Fruit fly (Drosophila melanogaster) whole organism, embryonic: ENCODE results near the gene ND-39.

Experiments
- Ada2b ChIP-seq: fragments of 200-800 bp; sonication (Bioruptor generic); IDR thresholded peaks from 2 replicates; pipeline ENCODE4 v1.3.6; 2022; ENCODE audit warnings: missing biosample characterization, missing genetic modification characterization
- CG10209 ChIP-seq: fragments of 200-800 bp; sonication (Bioruptor generic); optimal IDR thresholded peaks from 3 replicates; lab custom pipeline; 2017; ENCODE audit warnings: missing biosample characterization, mild to moderate bottlenecking, missing genetic modification characterization, missing genetic modification reagents
- CG10565 ChIP-seq: fragments of 200-800 bp; sonication (Bioruptor generic); optimal IDR thresholded peaks from 3 replicates; lab custom pipeline; 2016; ENCODE audit warnings: missing biosample characterization, mild to moderate bottlenecking, missing genetic modification characterization
- CG11560 ChIP-seq: fragments of 200-800 bp; sonication (Bioruptor generic); IDR thresholded peaks from 3 replicates; pipeline ENCODE4 v1.3.6; 2022; ENCODE audit warnings: missing biosample characterization, missing genetic modification characterization
- CG1233 ChIP-seq: fragments of 200-800 bp; sonication (Bioruptor generic); optimal IDR thresholded peaks from 4 replicates; lab custom pipeline; 2018; ENCODE audit warnings: missing biosample characterization, mild to moderate bottlenecking, missing genetic modification characterization
- CG14050 ChIP-seq: fragments of 200-800 bp; sonication (Bioruptor generic); IDR thresholded peaks from 3 replicates; pipeline ENCODE4 v1.3.6; 2022; ENCODE audit warnings: missing biosample characterization, missing genetic modification characterization
- CG15011 ChIP-seq: fragments of 200-800 bp; sonication (Bioruptor generic); optimal IDR thresholded peaks from 3 replicates; lab custom pipeline; 2018; ENCODE audit warnings: missing biosample characterization, mild to moderate bottlenecking, missing genetic modification characterization
- CG18262 ChIP-seq: fragments of 200-800 bp; optimal IDR thresholded peaks from 3 replicates; lab custom pipeline; 2019; ENCODE audit warnings: missing biosample characterization, mild to moderate bottlenecking, missing genetic modification characterization, moderate library complexity
- CG18619 ChIP-seq: fragments of 200-800 bp; sonication (Bioruptor generic); optimal IDR thresholded peaks from 3 replicates; lab custom pipeline; 2017; ENCODE audit warnings: missing biosample characterization, mild to moderate bottlenecking, missing genetic modification characterization
- CG30431 ChIP-seq: fragments of 200-800 bp; sonication (Bioruptor generic); optimal IDR thresholded peaks from 2 replicates; lab custom pipeline; 2017; ENCODE audit warnings: missing biosample characterization, missing genetic modification characterization
- CG31365 ChIP-seq: fragments of 200-800 bp; sonication (Bioruptor generic); optimal IDR thresholded peaks from 2 replicates; lab custom pipeline; 2018; ENCODE audit warnings: missing biosample characterization, mild to moderate bottlenecking, missing genetic modification characterization
- CG3163 ChIP-seq: fragments of 200-800 bp; sonication (Bioruptor generic); optimal IDR thresholded peaks from 3 replicates; lab custom pipeline; 2016; ENCODE audit warnings: missing biosample characterization, missing genetic modification characterization
- CG5245 ChIP-seq: fragments of 200-800 bp; sonication (Bioruptor generic); optimal IDR thresholded peaks from 3 replicates; lab custom pipeline; 2016; ENCODE audit warnings: missing biosample characterization, missing genetic modification characterization
- CG6683 ChIP-seq: fragments of 200-800 bp; sonication (Bioruptor generic); optimal IDR thresholded peaks from 2 replicates; lab custom pipeline; 2017; ENCODE audit warnings: missing biosample characterization, mild to moderate bottlenecking, missing genetic modification characterization, missing genetic modification reagents
- CG8359 ChIP-seq: fragments of 200-800 bp; sonication (Bioruptor generic); optimal IDR thresholded peaks from 2 replicates; lab custom pipeline; 2017; ENCODE audit warnings: missing biosample characterization, mild to moderate bottlenecking, missing genetic modification characterization, borderline replicate concordance
- CG9437 ChIP-seq: fragments of 200-800 bp; sonication (Bioruptor generic); optimal IDR thresholded peaks from 2 replicates; lab custom pipeline; 2018; ENCODE audit warnings: missing biosample characterization, mild to moderate bottlenecking, missing genetic modification characterization
- CG9932 ChIP-seq: fragments of 200-800 bp; sonication (Bioruptor generic); IDR thresholded peaks from 2 replicates; pipeline ENCODE4 v1.3.6; 2022; ENCODE audit warnings: missing biosample characterization, missing genetic modification characterization
- CoRest ChIP-seq: fragments of 200-800 bp; sonication (Bioruptor generic); optimal IDR thresholded peaks from 3 replicates; lab custom pipeline; 2018; ENCODE audit warnings: missing biosample characterization, mild to moderate bottlenecking, missing genetic modification characterization, moderate library complexity
- Fer2 ChIP-seq: fragments of 200-800 bp; sonication (Bioruptor generic); optimal IDR thresholded peaks from 2 replicates; lab custom pipeline; 2018; ENCODE audit warnings: missing biosample characterization, mild to moderate bottlenecking, missing genetic modification characterization, moderate library complexity
- HHEX ChIP-seq: fragments of 200-800 bp; sonication (Bioruptor generic); optimal IDR thresholded peaks from 3 replicates; lab custom pipeline; 2017; ENCODE audit warnings: missing biosample characterization, mild to moderate bottlenecking, missing genetic modification characterization, missing genetic modification reagents
- Hmr ChIP-seq: fragments of 200-800 bp; sonication (Bioruptor generic); optimal IDR thresholded peaks from 3 replicates; lab custom pipeline; 2017; ENCODE audit warnings: mild to moderate bottlenecking, missing biosample characterization, missing genetic modification reagents, missing genetic modification characterization
- Hr3 ChIP-seq: fragments of 200-800 bp; sonication (Bioruptor generic); optimal IDR thresholded peaks from 3 replicates; lab custom pipeline; 2016; ENCODE audit warnings: missing biosample characterization, missing genetic modification characterization
- Hsf ChIP-seq: fragments of 200-800 bp; sonication (Bioruptor generic); optimal IDR thresholded peaks from 3 replicates; lab custom pipeline; 2016; ENCODE audit warnings: missing biosample characterization, missing genetic modification characterization
- MBD-R2 ChIP-seq: fragments of 200-800 bp; sonication (Bioruptor generic); IDR thresholded peaks from 2 replicates; pipeline ENCODE4 v1.3.6; 2022; ENCODE audit warnings: missing biosample characterization, missing genetic modification characterization
- NK7.1 ChIP-seq: fragments of 200-800 bp; sonication (Bioruptor generic); optimal IDR thresholded peaks from 3 replicates; lab custom pipeline; 2016; ENCODE audit warnings: missing biosample characterization, missing genetic modification characterization
- Ptx1 ChIP-seq: fragments of 200-800 bp; sonication (Bioruptor generic); IDR thresholded peaks from 2 replicates; pipeline ENCODE4 v1.3.6; 2022; ENCODE audit warnings: missing biosample characterization, missing genetic modification characterization
- Ravus ChIP-seq: fragments of 200-800 bp; sonication (Bioruptor generic); IDR thresholded peaks from 2 replicates; pipeline ENCODE4 v1.3.6; 2022; ENCODE audit warnings: missing biosample characterization, missing genetic modification characterization
- TFAM ChIP-seq: fragments of 200-800 bp; sonication (Bioruptor generic); optimal IDR thresholded peaks from 2 replicates; lab custom pipeline; 2017; ENCODE audit warnings: missing biosample characterization, missing genetic modification characterization, inconsistent platforms
- Xrp1 ChIP-seq: fragments of 200-800 bp; sonication (Bioruptor generic); IDR thresholded peaks from 2 replicates; pipeline ENCODE4 v1.3.6; 2022; ENCODE audit warnings: missing biosample characterization, missing genetic modification characterization
- bsh ChIP-seq, 2 experiments: fragments of 200-800 bp; sonication (Bioruptor generic); optimal IDR thresholded peaks; 2 replicates each; lab custom pipeline; 2017 to 2018; ENCODE audit warnings: mild to moderate bottlenecking in 2 of 2, missing biosample characterization in 2 of 2, missing genetic modification characterization in 2 of 2, moderate library complexity in 1 of 2
- chif ChIP-seq, 2 experiments: fragments of 200-800 bp; sonication (Bioruptor generic); optimal IDR thresholded peaks; 3 replicates each; lab custom pipeline; 2016; ENCODE audit warnings: missing biosample characterization in 2 of 2, missing genetic modification characterization in 2 of 2
- chinmo ChIP-seq: fragments of 200-800 bp; sonication (Bioruptor generic); IDR thresholded peaks from 4 replicates; pipeline ENCODE4 v1.3.6; 2022; ENCODE audit warnings: missing biosample characterization, missing genetic modification characterization; ENCODE audit not compliant: partially characterized antibody
- chm ChIP-seq: fragments of 200-800 bp; sonication (Bioruptor generic); IDR thresholded peaks from 2 replicates; pipeline ENCODE4 v1.3.6; 2022; ENCODE audit warnings: missing biosample characterization, missing genetic modification characterization
- crc ChIP-seq: fragments of 200-800 bp; sonication (Bioruptor generic); optimal IDR thresholded peaks from 2 replicates; lab custom pipeline; 2016; ENCODE audit warnings: missing biosample characterization, missing genetic modification characterization
- croc ChIP-seq: fragments of 200-800 bp; sonication (Bioruptor generic); conservative IDR thresholded peaks from 3 replicates; pipeline ENCODE4 v1.3.6; 2022; ENCODE audit warnings: missing biosample characterization, missing genetic modification characterization
- dpn ChIP-seq, 2 experiments: fragments of 200-800 bp; sonication (Bioruptor generic); optimal IDR thresholded peaks; 3 replicates each; lab custom pipeline; 2016; ENCODE audit warnings: missing biosample characterization in 2 of 2, missing genetic modification characterization in 2 of 2
- esg ChIP-seq: fragments of 200-800 bp; sonication (Bioruptor generic); conservative IDR thresholded peaks from 2 replicates; pipeline ENCODE4 v1.3.6; 2022; ENCODE audit warnings: missing biosample characterization, missing genetic modification characterization
- jumu ChIP-seq: fragments of 200-800 bp; sonication (Bioruptor generic); optimal IDR thresholded peaks from 3 replicates; lab custom pipeline; 2016; ENCODE audit warnings: missing biosample characterization, missing genetic modification characterization
- lmd ChIP-seq: fragments of 200-800 bp; sonication (Bioruptor generic); IDR thresholded peaks from 2 replicates; pipeline ENCODE4 v1.3.6; 2022; ENCODE audit warnings: missing biosample characterization, missing genetic modification characterization
- lov ChIP-seq, 2 experiments: fragments of 200-800 bp in 1 of 2; fragments of >200 bp in 1 of 2; sonication (Bioruptor generic) in 1 of 2; IDR thresholded peaks in 1 of 2; optimal IDR thresholded peaks in 1 of 2; 2 replicates in 1 of 2; 3 replicates in 1 of 2; pipeline versions ENCODE4 v1.3.6 to Lab custom; 2017 to 2022; ENCODE audit warnings: missing biosample characterization in 1 of 2, missing genetic modification characterization in 1 of 2
- pho ChIP-seq: fragments of 200-800 bp; sonication (Bioruptor generic); optimal IDR thresholded peaks from 2 replicates; lab custom pipeline; 2016; ENCODE audit warnings: missing biosample characterization, missing genetic modification characterization
- ro ChIP-seq: fragments of 200-800 bp; sonication (Bioruptor generic); IDR thresholded peaks from 2 replicates; pipeline ENCODE4 v1.3.6; 2022; ENCODE audit warnings: missing biosample characterization, missing genetic modification characterization
- sd ChIP-seq: fragments of 200-800 bp; sonication (Bioruptor generic); optimal IDR thresholded peaks from 3 replicates; lab custom pipeline; 2018; ENCODE audit warnings: missing biosample characterization, mild to moderate bottlenecking, missing genetic modification characterization, moderate library complexity
- seq ChIP-seq: fragments of 200-800 bp; sonication (Bioruptor generic); IDR thresholded peaks from 2 replicates; pipeline ENCODE4 v1.3.6; 2022; ENCODE audit warnings: missing biosample characterization, missing genetic modification characterization
- tgo ChIP-seq: fragments of 200-800 bp; sonication (Bioruptor generic); IDR thresholded peaks from 3 replicates; pipeline ENCODE4 v1.3.6; 2022; ENCODE audit warnings: missing biosample characterization, missing genetic modification characterization
- tx ChIP-seq: fragments of 200-800 bp; sonication (Bioruptor generic); optimal IDR thresholded peaks from 2 replicates; lab custom pipeline; 2016; ENCODE audit warnings: missing biosample characterization, missing genetic modification characterization
- wdn ChIP-seq: fragments of 200-800 bp; sonication (Bioruptor generic); IDR thresholded peaks from 2 replicates; pipeline ENCODE4 v1.3.6; 2022; ENCODE audit warnings: missing biosample characterization, missing genetic modification characterization
- zf30C ChIP-seq: fragments of 200-800 bp; sonication (Bioruptor generic); optimal IDR thresholded peaks from 3 replicates; lab custom pipeline; 2018; ENCODE audit warnings: missing biosample characterization, mild to moderate bottlenecking, missing genetic modification characterization

ND-39 gene

DNA sequence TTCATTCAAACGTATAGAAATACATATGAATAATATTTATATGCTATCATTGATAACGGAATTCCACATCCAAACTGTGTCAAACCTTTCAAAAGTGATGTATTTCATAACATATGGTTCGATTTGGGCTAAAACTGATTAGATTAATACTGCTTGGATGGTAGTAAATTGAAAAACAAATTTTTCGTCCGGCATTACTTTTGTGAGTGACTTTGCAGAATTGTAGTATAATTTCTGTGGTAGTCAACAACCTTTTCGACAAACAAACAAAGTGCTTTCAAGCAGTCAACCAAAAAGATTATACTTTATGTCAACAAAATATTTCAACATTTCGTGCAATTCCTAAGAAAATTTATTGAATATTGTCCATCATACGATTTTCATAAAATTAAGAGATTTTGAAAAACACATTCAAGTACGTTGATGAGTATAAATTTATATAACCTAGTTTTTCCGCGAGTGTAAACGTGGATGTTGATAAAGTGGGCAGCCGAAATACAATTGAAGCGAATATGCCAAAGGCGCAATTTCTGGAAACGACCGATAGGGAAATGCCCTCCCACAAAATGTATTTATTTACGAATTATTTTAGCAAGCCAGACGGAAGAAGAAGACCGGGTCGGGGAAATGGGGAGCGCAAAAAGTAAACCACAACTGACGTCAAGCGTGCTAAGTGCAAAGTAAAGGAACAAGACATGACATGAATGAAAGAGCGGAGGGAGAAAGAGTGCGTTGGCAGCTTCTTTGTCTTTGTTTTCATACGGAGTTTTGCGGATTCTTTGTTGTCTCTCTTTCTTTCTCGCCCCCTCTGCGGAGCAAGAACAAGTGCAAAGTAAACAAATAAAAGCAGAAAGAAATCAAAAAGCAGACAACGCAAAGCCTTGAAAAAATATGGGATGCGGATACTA is 26.3 kb downstream of the ND-39 start (continued):
- TF ChIP-seq CG3163 (GFP tag; lab: Kevin White, UChicago), result peak; percentile 75
- TF ChIP-seq CG5245 (GFP tag; lab: Kevin White, UChicago), result no peak
- peak; percentile 38; the same call in 1 of the 2 replicates for TF ChIP-seq Xrp1 (GFP tag; lab: Robert Waterston, UW)
- TF ChIP-seq crc (GFP tag; lab: Kevin White, UChicago), result no peak
- 0 out of 2 replicates have a peak, but pooled peaks have one; percentile 18 for TF ChIP-seq wdn
- TF ChIP-seq CG10565 (GFP tag; lab: Kevin White, UChicago), result no peak
- no peak for TF ChIP-seq chinmo (GFP tag; lab: Robert Waterston, UW)
- peak; percentile 6 for TF ChIP-seq Hr3 (GFP tag; lab: Kevin White, UChicago)
- TF ChIP-seq seq (GFP tag; lab: Robert Waterston, UW), result peak; percentile 19; the same call in 1 of the 2 replicates
- peak in 1 of 2 experiments; percentile 7 for TF ChIP-seq chif (GFP tag; optimal IDR thresholded peaks at IDR 0.05; lab: Kevin White, UChicago)
- peak; percentile 45 for TF ChIP-seq pho (GFP tag; lab: Kevin White, UChicago)
- peak; percentile 38 for TF ChIP-seq CG10209
- TF ChIP-seq tx (GFP tag; lab: Kevin White, UChicago), result no peak
- peak; percentile 37 for TF ChIP-seq zf30C (GFP tag; lab: Kevin White, UChicago)
- TF ChIP-seq ro (GFP tag; lab: Robert Waterston, UW), result no peak
- no peak for TF ChIP-seq lov (optimal IDR thresholded peaks at IDR 0.05; lab: Kevin White, UChicago)
- no peak for TF ChIP-seq lov (GFP tag; IDR thresholded peaks at IDR 0.05; lab: Robert Waterston, UW)
- TF ChIP-seq tgo, result no peak
- no peak for TF ChIP-seq croc
- TF ChIP-seq Hsf (GFP tag; lab: Kevin White, UChicago), result peak; percentile 39
- TF ChIP-seq CG6683 (GFP tag; lab: Kevin White, UChicago), result no peak
- TF ChIP-seq jumu, result peak; percentile 17
- TF ChIP-seq Ravus (GFP tag; lab: Robert Waterston, UW), result peak; percentile 22; the same call in 1 of the 2 replicates
- TF ChIP-seq TFAM (GFP tag; lab: Kevin White, UChicago), result no peak
- TF ChIP-seq Ada2b, result peak; percentile 46; the same call in 1 of the 2 replicates
- TF ChIP-seq sd (tag; lab: Kevin White, UChicago), result peak; percentile 64
- peak; percentile 25 for TF ChIP-seq CG9437 (GFP tag; lab: Kevin White, UChicago)
- TF ChIP-seq CG1233 (GFP tag; lab: Kevin White, UChicago), result peak; percentile 15
- TF ChIP-seq CG18262 (tag; lab: Kevin White, UChicago), result peak; percentile 13
- TF ChIP-seq HHEX (GFP tag; lab: Kevin White, UChicago), result peak; percentile 39
- TF ChIP-seq chm (GFP tag; lab: Robert Waterston, UW), result no peak; the same call in 1 of the 2 replicates
- no peak; the same call in 2 of the 3 replicates for TF ChIP-seq CG14050 (GFP tag; lab: Robert Waterston, UW)
- no peak for TF ChIP-seq CG31365
- no peak for TF ChIP-seq CG11560 (tag; lab: Robert Waterston, UW)
- TF ChIP-seq Hmr (GFP tag; lab: Kevin White, UChicago), result peak; percentile 30
- peak; percentile 1 for TF ChIP-seq CoRest (tag; lab: Kevin White, UChicago)
- no peak for TF ChIP-seq CG15011 (GFP tag; lab: Kevin White, UChicago)
- TF ChIP-seq bsh (GFP tag; optimal IDR thresholded peaks at IDR 0.05; lab: Kevin White, UChicago), result peak; percentile 38 to 41
- TF ChIP-seq CG9932 (GFP tag; lab: Robert Waterston, UW), result peak; percentile 52
- peak in 1 of 2 experiments; percentile 5 for TF ChIP-seq dpn (GFP tag; optimal IDR thresholded peaks at IDR 0.05; lab: Kevin White, UChicago)
- peak; percentile 3 for TF ChIP-seq CG18619
- no peak for TF ChIP-seq MBD-R2
- peak; percentile 22 for TF ChIP-seq NK7.1 (GFP tag; lab: Kevin White, UChicago)
- TF ChIP-seq CG30431 (GFP tag; lab: Kevin White, UChicago), result no peak
- peak; percentile 22; the same call in 1 of the 2 replicates for TF ChIP-seq esg (GFP tag; lab: Robert Waterston, UW)
- TF ChIP-seq CG8359 (GFP tag; lab: Kevin White, UChicago), result no peak
- TF ChIP-seq lmd, result peak; percentile 11; the same call in 1 of the 2 replicates
- TF ChIP-seq Fer2 (tag; lab: Kevin White, UChicago), result no peak
- peak; percentile 68 for TF ChIP-seq Ptx1 (GFP tag; lab: Robert Waterston, UW)
